Worm (Caenorhabditis elegans) whole organism, L1 larva: ENCODE measurements around the gene F38A1.13.

Experiments
- C04F5.9 ChIP-seq: sonication (generic microtip); optimal IDR thresholded peaks from 2 replicates; lab custom pipeline; 2016; ENCODE audit warnings: missing genetic modification characterization, missing compliant biosample characterization
- F16B12.6 ChIP-seq: fragments of 150-350 bp; optimal IDR thresholded peaks from 2 replicates; lab custom pipeline; 2014; ENCODE audit warnings: missing biosample characterization, missing genetic modification characterization
- Y116A8C.19 ChIP-seq: sonication (generic microtip); optimal IDR thresholded peaks from 2 replicates; lab custom pipeline; 2016; ENCODE audit warnings: missing compliant biosample characterization, missing genetic modification characterization, borderline replicate concordance
- alr-1 ChIP-seq: fragments of 200-800 bp; sonication (Bioruptor generic); optimal IDR thresholded peaks from 2 replicates; lab custom pipeline; 2018; ENCODE audit warnings: borderline replicate concordance, mild to moderate bottlenecking, missing genetic modification characterization, missing compliant biosample characterization
- ama-1 ChIP-seq: fragments of 150-350 bp; optimal IDR thresholded peaks from 2 replicates; lab custom pipeline; 2014
- blmp-1 ChIP-seq: fragments of 150-350 bp; optimal IDR thresholded peaks from 2 replicates; lab custom pipeline; 2014; ENCODE audit warnings: missing biosample characterization, missing genetic modification characterization
- ceh-63 ChIP-seq: fragments of 200-800 bp; sonication (Bioruptor generic); optimal IDR thresholded peaks from 2 replicates; lab custom pipeline; 2018; ENCODE audit warnings: mild to moderate bottlenecking, missing genetic modification characterization, missing compliant biosample characterization
- ceh-90 ChIP-seq: sonication (generic microtip); optimal IDR thresholded peaks from 2 replicates; lab custom pipeline; 2016; ENCODE audit warnings: missing genetic modification characterization, missing compliant biosample characterization
- dpl-1 ChIP-seq, 3 experiments: fragments of 150-350 bp in 2 of 3; sonication (generic microtip) in 1 of 3; optimal IDR thresholded peaks; 2 replicates each; lab custom pipeline; 2014 to 2017; ENCODE audit warnings: missing biosample characterization in 3 of 3, missing genetic modification characterization in 3 of 3, missing genetic modification reagents in 3 of 3
- efl-1 ChIP-seq, 4 experiments: fragments of 150-350 bp; optimal IDR thresholded peaks in 3 of 4; peaks in 1 of 4; 1 replicate in 1 of 4; 2 replicates in 3 of 4; lab custom pipeline; 2014; ENCODE audit warnings: missing biosample characterization in 2 of 4, missing genetic modification characterization in 2 of 4, missing genetic modification reagents in 2 of 4
- egl-13 ChIP-seq: sonication (generic microtip); optimal IDR thresholded peaks from 2 replicates; lab custom pipeline; 2016; ENCODE audit warnings: missing genotype, missing genetic modification reagents, missing genetic modification characterization, missing compliant biosample characterization
- ets-5 ChIP-seq: fragments of 200-800 bp; sonication (Bioruptor generic); IDR thresholded peaks from 2 replicates; pipeline ENCODE4 v1.3.6; 2022; ENCODE audit warnings: missing genetic modification characterization, missing compliant biosample characterization
- fkh-10 ChIP-seq: sonication (generic microtip); optimal IDR thresholded peaks from 2 replicates; lab custom pipeline; 2017; ENCODE audit warnings: missing biosample characterization, missing genetic modification reagents, missing genetic modification characterization
- fkh-4 ChIP-seq: sonication (generic microtip); optimal IDR thresholded peaks from 2 replicates; lab custom pipeline; 2016; ENCODE audit warnings: missing compliant biosample characterization, missing genetic modification characterization, borderline replicate concordance
- grh-1 ChIP-seq: fragments of 200-800 bp; sonication (Bioruptor generic); IDR thresholded peaks from 2 replicates; pipeline ENCODE4 v1.3.6; 2022; ENCODE audit warnings: missing genetic modification reagents, missing genetic modification characterization, missing compliant biosample characterization
- hpl-2 ChIP-seq: fragments of 150-350 bp; optimal IDR thresholded peaks from 2 replicates; lab custom pipeline; 2014; ENCODE audit warnings: missing biosample characterization, missing genetic modification reagents, missing genetic modification characterization
- jun-1 ChIP-seq: fragments of 150-350 bp; optimal IDR thresholded peaks from 2 replicates; lab custom pipeline; 2014; ENCODE audit warnings: missing biosample characterization, missing genetic modification reagents, missing genetic modification characterization
- lin-14 ChIP-seq: fragments of 200-800 bp; sonication (Bioruptor generic); optimal IDR thresholded peaks from 2 replicates; lab custom pipeline; 2018; ENCODE audit warnings: mild to moderate bottlenecking, missing genetic modification characterization, moderate library complexity, missing compliant biosample characterization
- mab-9 ChIP-seq: fragments of 200-800 bp; sonication (Bioruptor generic); IDR thresholded peaks from 2 replicates; pipeline ENCODE4 v1.3.6; 2022; ENCODE audit warnings: missing genetic modification reagents, missing genetic modification characterization, missing compliant biosample characterization
- mef-2 ChIP-seq: fragments of 150-350 bp; optimal IDR thresholded peaks from 2 replicates; lab custom pipeline; 2014; ENCODE audit warnings: missing biosample characterization, missing genetic modification characterization
- mep-1 ChIP-seq: fragments of 150-350 bp; optimal IDR thresholded peaks from 2 replicates; lab custom pipeline; 2014; ENCODE audit warnings: missing biosample characterization, missing genetic modification characterization
- nhr-11 ChIP-seq: fragments of 150-350 bp; optimal IDR thresholded peaks from 2 replicates; lab custom pipeline; 2014; ENCODE audit warnings: missing biosample characterization, missing genetic modification characterization
- nhr-237 ChIP-seq: fragments of 150-350 bp; optimal IDR thresholded peaks from 2 replicates; lab custom pipeline; 2014; ENCODE audit warnings: missing biosample characterization, missing genetic modification characterization
- nhr-71 ChIP-seq: sonication (generic microtip); optimal IDR thresholded peaks from 2 replicates; lab custom pipeline; 2016; ENCODE audit warnings: mild to moderate bottlenecking, missing genetic modification characterization, moderate library complexity, missing compliant biosample characterization
- nhr-76 ChIP-seq: sonication (generic microtip); optimal IDR thresholded peaks from 2 replicates; lab custom pipeline; 2017; ENCODE audit warnings: missing biosample characterization, missing genetic modification characterization
- nhr-90 ChIP-seq: sonication (generic microtip); optimal IDR thresholded peaks from 2 replicates; lab custom pipeline; 2016; ENCODE audit warnings: mild to moderate bottlenecking, missing genetic modification characterization, missing compliant biosample characterization; ENCODE audit not compliant: poor library complexity
- pag-3 ChIP-seq: sonication (generic microtip); optimal IDR thresholded peaks from 2 replicates; lab custom pipeline; 2017; ENCODE audit warnings: missing genetic modification characterization, mild to moderate bottlenecking, missing compliant biosample characterization, antibody characterized with exemption, borderline replicate concordance; ENCODE audit not compliant: insufficient read depth
- pax-3 ChIP-seq: fragments of 200-800 bp; sonication (Bioruptor generic); optimal IDR thresholded peaks from 2 replicates; lab custom pipeline; 2018; ENCODE audit warnings: mild to moderate bottlenecking, missing genetic modification characterization, moderate library complexity, missing compliant biosample characterization
- rnt-1 ChIP-seq: sonication (generic microtip); optimal IDR thresholded peaks from 2 replicates; lab custom pipeline; 2016; ENCODE audit warnings: mild to moderate bottlenecking, missing genetic modification characterization, moderate library complexity, missing compliant biosample characterization
- skn-1 ChIP-seq: fragments of 150-350 bp; optimal IDR thresholded peaks from 2 replicates; lab custom pipeline; 2014; ENCODE audit warnings: missing biosample characterization, missing genetic modification characterization
- snpc-4 ChIP-seq: fragments of 150-350 bp; optimal IDR thresholded peaks from 2 replicates; lab custom pipeline; 2014; ENCODE audit warnings: missing biosample characterization, missing genetic modification characterization
- sox-4 ChIP-seq: sonication (generic microtip); optimal IDR thresholded peaks from 2 replicates; lab custom pipeline; 2016; ENCODE audit warnings: missing genetic modification characterization, missing compliant biosample characterization
- sptf-1 ChIP-seq: fragments of 150-350 bp; optimal IDR thresholded peaks from 2 replicates; lab custom pipeline; 2014; ENCODE audit warnings: missing biosample characterization, missing genetic modification characterization
- ztf-4 ChIP-seq: fragments of 150-350 bp; optimal IDR thresholded peaks from 2 replicates; lab custom pipeline; 2014; ENCODE audit warnings: missing biosample characterization, missing genetic modification characterization

F38A1.13 gene

ce11 chrIV:1264928-1265327 is at the start of gene F38A1.13:
TSS of gene F38A1.13 (plus strand) at chrIV:1265228.
- TF ChIP-seq mef-2 (tag; lab: Kevin White, UChicago) (no peak), alr-1 (tag; lab: Kevin White, UChicago) (no peak), ceh-90 (tag; lab: Kevin White, UChicago) (no peak), grh-1 (no peak), nhr-237 (tag; lab: Kevin White, UChicago) (no peak), nhr-90 (no peak), mab-9 (GFP tag; lab: Robert Waterston, UW) (no peak), pax-3 (tag; lab: Kevin White, UChicago) (no peak), lin-14 (GFP tag; lab: Kevin White, UChicago) (no peak), egl-13 (tag; lab: Kevin White, UChicago) (no peak), Y116A8C.19 (tag; lab: Kevin White, UChicago) (no peak), sox-4 (tag; lab: Kevin White, UChicago) (no peak)

DNA sequence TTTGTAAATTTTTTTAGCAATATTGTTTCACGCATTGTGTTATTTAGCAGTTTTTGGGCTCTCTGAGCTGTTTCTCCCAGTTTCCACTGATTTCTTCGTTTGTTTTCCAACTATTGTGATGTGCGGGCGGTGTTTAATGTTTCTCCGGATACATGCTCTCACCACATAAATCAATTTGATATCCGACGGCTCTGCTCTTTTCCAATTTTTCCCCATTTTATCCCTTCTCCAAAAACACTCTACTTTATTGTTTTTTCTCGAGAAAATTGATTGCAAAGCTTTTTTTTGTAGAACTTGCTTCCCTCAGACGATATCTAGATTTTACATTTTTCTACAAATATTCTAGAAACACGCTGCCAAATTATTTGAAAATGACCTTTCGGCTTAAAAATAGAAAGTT is 49.5 kb upstream of the F38A1.13 start:
- TF ChIP-seq snpc-4 (tag; lab: Kevin White, UChicago), result no peak
- no peak for TF ChIP-seq efl-1 (optimal IDR thresholded peaks at IDR 0.05; lab: Kevin White, UChicago)
- peak in 1 of 2 experiments; percentile 54 for TF ChIP-seq efl-1 (GFP tag; optimal IDR thresholded peaks at IDR 0.05 in 1 of 2; lab: Kevin White, UChicago)

DNA sequence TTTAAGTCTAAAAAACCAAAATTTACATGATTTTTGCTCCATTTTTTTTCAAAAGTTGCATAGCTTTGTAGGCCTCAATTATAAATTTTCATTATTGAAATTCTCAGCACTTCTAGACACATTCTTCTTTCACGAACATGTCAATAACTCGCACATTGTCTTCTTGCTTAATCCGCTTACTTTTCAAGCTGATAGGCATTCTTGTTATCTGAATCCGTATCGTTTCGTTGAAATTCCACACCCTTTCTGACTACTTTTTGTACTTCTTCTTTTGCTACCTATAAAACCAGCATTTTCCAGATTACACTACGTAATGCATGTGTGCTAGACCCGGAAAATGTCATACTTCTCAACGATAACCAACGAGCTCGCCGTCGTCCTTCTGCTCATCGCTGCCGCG is 48.7 kb upstream of the F38A1.13 start, which contains the start of gene W09G12.9:
TSS of gene W09G12.9 (plus strand) at position 301 of the 400 bp plus-strand sequence.
- TF ChIP-seq alr-1 (tag; lab: Kevin White, UChicago) (no peak), snpc-4 (tag; lab: Kevin White, UChicago) (no peak), F16B12.6 (tag; lab: Kevin White, UChicago) (no peak), Y116A8C.19 (tag; lab: Kevin White, UChicago) (no peak), nhr-71 (tag; lab: Kevin White, UChicago) (no peak), sptf-1 (tag; lab: Kevin White, UChicago) (no peak), lin-14 (GFP tag; lab: Kevin White, UChicago) (no peak), fkh-10 (GFP tag; lab: Kevin White, UChicago) (no peak)

- TF ChIP-seq blmp-1 (peak; percentile 45), efl-1 (optimal IDR thresholded peaks at IDR 0.05; lab: Kevin White, UChicago) (peak in 1 of 2 experiments; percentile 18), efl-1 (GFP tag; optimal IDR thresholded peaks at IDR 0.05 in 1 of 2; lab: Kevin White, UChicago) (no peak), jun-1 (tag; lab: Kevin White, UChicago) (peak; percentile 4), hpl-2 (GFP tag; lab: Kevin White, UChicago) (no peak)
These were observed 43.9 kb upstream of the F38A1.13 start, which contains the start of gene W09G12.10 for ce11 chrIV:1221167-1221566. TSS of gene W09G12.10 (minus strand) at chrIV:1221287.

ce11 chrIV:1224781-1225180 is 40.2 kb upstream of the F38A1.13 start:
- TF ChIP-seq egl-13 (tag; lab: Kevin White, UChicago), result no peak
- no peak for TF ChIP-seq rnt-1 (tag; lab: Kevin White, UChicago)
- TF ChIP-seq blmp-1, result peak; percentile 94

ce11 chrIV:1225596-1226232 is 39.3 kb upstream of the F38A1.13 start, which contains the start of gene W09G12.8:
TSS of gene W09G12.8 (plus strand) at chrIV:1226182.
- TF ChIP-seq snpc-4 (tag; lab: Kevin White, UChicago) (no peak), C04F5.9 (tag; lab: Kevin White, UChicago) (no peak), Y116A8C.19 (tag; lab: Kevin White, UChicago) (no peak), dpl-1 (GFP tag; optimal IDR thresholded peaks at IDR 0.05; lab: Kevin White, UChicago) (no peak), mep-1 (tag; lab: Kevin White, UChicago) (no peak), ets-5 (no peak), ztf-4 (tag; lab: Kevin White, UChicago) (no peak), sox-4 (tag; lab: Kevin White, UChicago) (no peak), skn-1 (tag; lab: Kevin White, UChicago) (no peak), fkh-4 (tag; lab: Kevin White, UChicago) (no peak), ama-1 (lab: Kevin White, UChicago) (no peak), F16B12.6 (tag; lab: Kevin White, UChicago) (no peak), pag-3 (no peak), ceh-63 (GFP tag; lab: Kevin White, UChicago) (no peak), nhr-76 (tag; lab: Kevin White, UChicago) (no peak), hpl-2 (GFP tag; lab: Kevin White, UChicago) (no peak), nhr-11 (tag; lab: Kevin White, UChicago) (no peak), grh-1 (no peak)
